Fruit fly (Drosophila melanogaster): ENCODE measurements around the gene Drep4.

Drep4 gene

DNA sequence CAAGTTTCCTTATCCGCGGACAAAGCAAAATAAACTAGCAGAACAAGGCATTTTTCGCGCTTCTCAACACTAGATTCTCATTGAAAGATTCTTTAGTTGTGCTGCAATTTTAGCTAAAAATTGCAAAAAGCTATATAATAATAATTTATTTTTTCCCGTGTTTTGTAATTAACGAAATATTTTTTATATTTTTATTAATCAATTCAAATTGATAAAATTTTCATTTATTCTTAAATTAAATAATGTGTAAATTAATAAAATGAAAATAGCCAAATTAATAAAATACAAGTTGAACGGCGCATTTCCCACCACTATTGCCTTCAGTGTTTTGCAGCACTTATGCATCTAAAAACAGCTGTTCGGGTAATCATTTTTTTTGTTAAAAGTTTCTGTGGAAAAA lies at the start of gene Drep4, which contains the start of gene Uvrag:
TSS of gene Drep4 (minus strand) at position 7 of the 400 bp plus-strand sequence.
TSS of gene Uvrag (plus strand) at position 322 of the 400 bp plus-strand sequence.
- TF ChIP-seq fru (GFP tag; optimal IDR thresholded peaks at IDR 0.05) = peak; percentile 45
- no peak for TF ChIP-seq N (GFP tag; optimal IDR thresholded peaks at IDR 0.05)
- TF ChIP-seq Rel (GFP tag; optimal IDR thresholded peaks at IDR 0.05) = no peak
- TF ChIP-seq Rel (tag; optimal IDR thresholded peaks at IDR 0.05) = no peak
- TF ChIP-seq sv (GFP tag; optimal IDR thresholded peaks at IDR 0.05) = peak; percentile 16
- TF ChIP-seq HLH106 (tag; optimal IDR thresholded peaks at IDR 0.05) = peak; percentile 82
- no peak for TF ChIP-seq Abd-B (GFP tag; optimal IDR thresholded peaks at IDR 0.05)
- no peak for TF ChIP-seq dl (GFP tag; optimal IDR thresholded peaks at IDR 0.05; ENCODE audit: insufficient read depth in 1 of 2, partially characterized antibody in 2 of 2)
- no peak for TF ChIP-seq lola (GFP tag; optimal IDR thresholded peaks at IDR 0.05)
- TF ChIP-seq Hnf4 (GFP tag; optimal IDR thresholded peaks at IDR 0.05) = peak; percentile 62
- peak; percentile 73 for TF ChIP-seq rgr (GFP tag; optimal IDR thresholded peaks at IDR 0.05)
- peak; percentile 61 for TF ChIP-seq psq (GFP tag; optimal IDR thresholded peaks at IDR 0.05)
- peak; percentile 72 for TF ChIP-seq tai (GFP tag; optimal IDR thresholded peaks at IDR 0.05)
- peak; percentile 53 for TF ChIP-seq sage (GFP tag; optimal IDR thresholded peaks at IDR 0.05)
- peak in 1 of 2 experiments; percentile 72 for TF ChIP-seq foxo (GFP tag; optimal IDR thresholded peaks at IDR 0.05)
- TF ChIP-seq Hr78 (GFP tag; optimal IDR thresholded peaks at IDR 0.05) = no peak
- TF ChIP-seq CG9705 (GFP tag; optimal IDR thresholded peaks at IDR 0.05) = peak; percentile 47
- TF ChIP-seq woc (GFP tag; optimal IDR thresholded peaks at IDR 0.05) = peak; percentile 58
- TF ChIP-seq CrebA (GFP tag; optimal IDR thresholded peaks at IDR 0.05; ENCODE audit: borderline replicate concordance) = no peak
- no peak for TF ChIP-seq br (GFP tag; optimal IDR thresholded peaks at IDR 0.05)
- TF ChIP-seq brk (GFP tag; optimal IDR thresholded peaks at IDR 0.05) = peak; percentile 67
- peak; percentile 29 for TF ChIP-seq dmrt93B (GFP tag; optimal IDR thresholded peaks at IDR 0.05)
- peak; percentile 89 for TF ChIP-seq Myc (optimal IDR thresholded peaks at IDR 0.05)
- peak; percentile 51 for TF ChIP-seq Jra (GFP tag; optimal IDR thresholded peaks at IDR 0.05)
- TF ChIP-seq Hr83 (GFP tag; optimal IDR thresholded peaks at IDR 0.05; ENCODE audit: poor library complexity, severe bottlenecking) = no peak
- peak; percentile 66 for TF ChIP-seq OdsH (GFP tag; optimal IDR thresholded peaks at IDR 0.05)
- no peak for TF ChIP-seq CG32264 (GFP tag; optimal IDR thresholded peaks at IDR 0.05)

DNA sequence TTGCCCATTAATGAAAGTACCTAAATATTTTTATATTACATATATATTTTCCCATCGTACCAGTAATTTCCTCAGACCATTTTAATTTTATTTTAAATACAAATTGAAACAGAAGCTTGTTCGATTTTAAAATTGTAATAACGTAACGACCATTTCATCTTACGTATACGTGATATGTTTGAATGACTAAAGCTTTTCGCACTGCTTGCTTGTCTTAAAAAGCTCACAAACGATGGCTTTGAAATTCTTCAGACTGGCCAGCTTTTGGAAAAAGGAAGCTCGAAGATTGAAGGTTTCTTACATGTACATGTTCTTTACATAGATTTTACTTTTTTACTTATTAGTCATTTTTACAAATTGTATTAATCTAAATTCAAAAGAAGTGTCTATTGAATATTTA lies 46.5 kb upstream of the Drep4 start:
- TF ChIP-seq foxo (GFP tag; optimal IDR thresholded peaks at IDR 0.05) = no peak
- TF ChIP-seq dmrt93B (GFP tag; optimal IDR thresholded peaks at IDR 0.05) = no peak
- TF ChIP-seq CG32264 (GFP tag; optimal IDR thresholded peaks at IDR 0.05) = no peak
- no peak for TF ChIP-seq dsf (GFP tag; optimal IDR thresholded peaks at IDR 0.05; ENCODE audit: borderline replicate concordance)
- TF ChIP-seq Sp1 (GFP tag; optimal IDR thresholded peaks at IDR 0.05) = no peak

DNA sequence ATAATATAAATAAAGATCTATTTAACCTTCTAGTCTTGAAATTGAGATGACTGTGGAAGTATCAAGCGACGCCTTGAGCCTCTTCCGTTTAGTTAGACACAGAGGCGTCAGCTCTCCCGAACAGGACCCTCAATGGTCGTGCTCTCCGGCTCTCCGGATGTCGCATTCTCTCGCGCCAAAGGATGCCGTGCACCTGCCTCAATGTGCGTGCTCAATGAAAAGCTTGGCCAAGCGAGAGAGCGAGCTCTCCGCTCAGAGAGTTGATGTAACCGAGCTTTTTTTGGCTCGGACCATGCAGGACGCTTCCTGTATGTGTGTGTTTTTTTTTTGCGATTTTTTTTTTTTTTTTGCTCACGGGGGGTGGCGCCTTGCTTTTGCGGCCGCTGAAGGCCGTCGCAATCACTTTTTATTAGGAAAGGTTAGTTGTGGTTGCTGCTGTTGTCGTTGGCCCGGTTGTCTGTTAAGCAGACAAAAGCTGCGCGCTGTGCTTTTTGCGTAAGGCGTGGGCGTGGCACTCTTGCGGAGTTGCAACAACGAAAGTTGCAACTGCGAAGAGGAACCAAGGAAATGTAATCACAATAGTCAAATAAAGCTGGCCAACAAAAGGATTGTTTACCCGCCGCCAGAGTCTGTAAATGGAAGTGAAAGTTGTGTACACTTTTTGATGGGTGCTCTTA lies 45.7 kb upstream of the Drep4 start:
- TF ChIP-seq CG32264 (GFP tag; optimal IDR thresholded peaks at IDR 0.05) = no peak
- no peak for TF ChIP-seq foxo (GFP tag; optimal IDR thresholded peaks at IDR 0.05)
- peak; percentile 2 for TF ChIP-seq Dif (GFP tag; optimal IDR thresholded peaks at IDR 0.05; ENCODE audit: partially characterized antibody)
- no peak for TF ChIP-seq dl (GFP tag; optimal IDR thresholded peaks at IDR 0.05; ENCODE audit: insufficient read depth in 1 of 2, partially characterized antibody in 2 of 2)
- TF ChIP-seq Sp1 (GFP tag; optimal IDR thresholded peaks at IDR 0.05) = no peak
- TF ChIP-seq Hr83 (GFP tag; optimal IDR thresholded peaks at IDR 0.05; ENCODE audit: poor library complexity, severe bottlenecking) = no peak

DNA sequence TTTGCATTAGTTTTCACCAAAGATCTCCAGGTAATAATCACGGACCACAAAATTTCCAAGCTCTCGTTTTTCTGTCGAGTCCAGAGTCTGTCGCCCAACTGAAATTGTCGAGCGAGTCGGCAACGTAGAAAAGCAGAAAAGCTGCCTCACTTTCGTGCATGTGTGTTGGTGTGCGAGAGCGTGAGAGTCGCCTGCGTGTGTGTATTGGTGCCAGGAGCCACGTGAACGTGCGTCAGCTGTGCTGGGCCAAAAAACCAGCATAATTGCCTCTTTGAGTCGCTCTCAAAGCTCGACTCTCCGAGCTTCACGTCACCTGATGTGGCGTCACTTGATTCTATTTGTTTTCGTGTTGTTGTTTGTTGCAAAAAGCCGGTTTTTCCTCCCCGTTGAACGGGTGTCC lies 44.8 kb upstream of the Drep4 start, which contains the start of gene hbt:
TSS of gene hbt (minus strand) at position 101 of the 400 bp plus-strand sequence.
- TF ChIP-seq sage (GFP tag; optimal IDR thresholded peaks at IDR 0.05) (no peak), CrebA (GFP tag; optimal IDR thresholded peaks at IDR 0.05; ENCODE audit: borderline replicate concordance) (no peak), lola (GFP tag; optimal IDR thresholded peaks at IDR 0.05) (no peak), foxo (GFP tag; optimal IDR thresholded peaks at IDR 0.05) (no peak)

DNA sequence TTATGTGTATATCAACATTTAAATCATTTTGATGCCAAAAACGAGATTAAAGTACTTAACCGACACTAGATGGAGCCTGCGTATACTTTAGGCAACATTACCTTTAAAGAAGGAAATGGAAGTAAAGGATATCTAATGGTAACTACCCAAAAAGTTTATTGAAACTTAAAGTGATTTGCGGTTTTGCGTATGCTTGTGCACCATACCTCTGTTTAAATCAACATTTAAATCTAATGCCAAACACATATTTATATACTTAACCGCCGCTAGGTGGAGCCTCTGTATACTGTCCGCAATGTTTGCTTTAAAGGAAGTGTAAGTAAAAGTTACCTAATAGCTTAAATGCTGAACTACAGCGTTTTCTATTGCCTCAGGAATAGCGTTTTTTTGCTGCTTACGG lies 39.6 kb upstream of the Drep4 start:
- TF ChIP-seq br (GFP tag; optimal IDR thresholded peaks at IDR 0.05) (no peak), Hr83 (GFP tag; optimal IDR thresholded peaks at IDR 0.05; ENCODE audit: poor library complexity, severe bottlenecking) (no peak), OdsH (GFP tag; optimal IDR thresholded peaks at IDR 0.05) (no peak), dl (GFP tag; optimal IDR thresholded peaks at IDR 0.05; ENCODE audit: insufficient read depth in 1 of 2, partially characterized antibody in 2 of 2) (no peak)
